Fruit fly (Drosophila melanogaster) whole organism, wandering third instar larva: ENCODE data around the gene Oatp33Ea.

Experiments used
- CG32264 ChIP-seq: fragments of 200-800 bp; sonication (Bioruptor generic); optimal IDR thresholded peaks from 2 replicates; lab custom pipeline; 2016; ENCODE audit warnings: missing biosample characterization, missing genetic modification characterization
- CG9705 ChIP-seq: fragments of 200-800 bp; sonication (Bioruptor generic); optimal IDR thresholded peaks from 2 replicates; lab custom pipeline; 2018; ENCODE audit warnings: missing biosample characterization, mild to moderate bottlenecking, missing genetic modification characterization
- Dfd ChIP-seq: fragments of >200 bp; optimal IDR thresholded peaks from 2 replicates; lab custom pipeline; 2017; ENCODE audit warnings: missing biosample characterization, missing genetic modification characterization
- Dif ChIP-seq: fragments of 200-275, 200-300 bp; sonication (Bioruptor generic); optimal IDR thresholded peaks from 2 replicates; lab custom pipeline; 2018; ENCODE audit warnings: missing biosample characterization, missing genetic modification characterization; ENCODE audit not compliant: partially characterized antibody
- GATAd ChIP-seq: sonication (Bioruptor generic); optimal IDR thresholded peaks from 2 replicates; lab custom pipeline; 2016; ENCODE audit warnings: missing biosample characterization, missing genetic modification characterization
- HLH106 ChIP-seq: fragments of 200-800 bp; optimal IDR thresholded peaks from 3 replicates; lab custom pipeline; 2019; ENCODE audit warnings: missing biosample characterization, mild to moderate bottlenecking, missing genetic modification characterization, moderate library complexity
- Hr78 ChIP-seq: fragments of >200 bp; optimal IDR thresholded peaks from 2 replicates; lab custom pipeline; 2017; ENCODE audit warnings: missing biosample characterization, missing genetic modification characterization
- Hr83 ChIP-seq: fragments of 200-300 bp; sonication (Bioruptor generic); optimal IDR thresholded peaks from 2 replicates; lab custom pipeline; 2016; ENCODE audit warnings: missing biosample characterization, mild to moderate bottlenecking, missing genetic modification characterization, moderate library complexity; ENCODE audit not compliant: poor library complexity, severe bottlenecking
- Jra ChIP-seq: sonication (Bioruptor generic); optimal IDR thresholded peaks from 2 replicates; lab custom pipeline; 2016; ENCODE audit warnings: missing biosample characterization, missing genetic modification characterization
- N ChIP-seq: fragments of >200 bp; optimal IDR thresholded peaks from 2 replicates; lab custom pipeline; 2018; ENCODE audit warnings: missing biosample characterization, missing external identifiers, missing genetic modification characterization
- OdsH ChIP-seq: fragments of 200-800 bp; sonication (Bioruptor generic); optimal IDR thresholded peaks from 2 replicates; lab custom pipeline; 2016; ENCODE audit warnings: missing biosample characterization, mild to moderate bottlenecking, missing genetic modification characterization
- Rel ChIP-seq, 2 experiments: fragments of 200-800 bp; sonication (Bioruptor generic) in 1 of 2; optimal IDR thresholded peaks; 2 replicates in 1 of 2; 3 replicates in 1 of 2; lab custom pipeline; 2016 to 2019; ENCODE audit warnings: mild to moderate bottlenecking in 2 of 2, missing biosample characterization in 2 of 2, missing genetic modification characterization in 2 of 2, moderate library complexity in 1 of 2
- Sp1 ChIP-seq: fragments of 200-800 bp; sonication (Bioruptor generic); optimal IDR thresholded peaks from 3 replicates; lab custom pipeline; 2019; ENCODE audit warnings: missing biosample characterization, mild to moderate bottlenecking, missing genetic modification characterization, moderate library complexity
- brk ChIP-seq: fragments of 200-800 bp; sonication (Bioruptor generic); optimal IDR thresholded peaks from 2 replicates; lab custom pipeline; 2016; ENCODE audit warnings: missing biosample characterization, mild to moderate bottlenecking, missing genetic modification characterization
- dl ChIP-seq, 2 experiments: fragments of 175-275, 200-275 bp in 1 of 2; fragments of 200-275 bp in 1 of 2; sonication (Bioruptor generic); optimal IDR thresholded peaks; lab custom pipeline; 2018; ENCODE audit warnings: mild to moderate bottlenecking in 2 of 2, missing biosample characterization in 2 of 2, missing genetic modification characterization in 2 of 2, moderate library complexity in 2 of 2; ENCODE audit not compliant: partially characterized antibody in 2 of 2, insufficient read depth in 1 of 2
- dsf ChIP-seq: sonication (Bioruptor generic); optimal IDR thresholded peaks from 2 replicates; lab custom pipeline; 2016; ENCODE audit warnings: missing biosample characterization, missing genetic modification characterization, borderline replicate concordance
- ey ChIP-seq: fragments of 200-800 bp; sonication (Bioruptor generic); optimal IDR thresholded peaks from 2 replicates; lab custom pipeline; 2016; ENCODE audit warnings: missing biosample characterization, missing genetic modification characterization
- foxo ChIP-seq, 2 experiments: fragments of 200-800 bp; sonication (Bioruptor generic); optimal IDR thresholded peaks; 2 replicates in 1 of 2; 3 replicates in 1 of 2; lab custom pipeline; 2016 to 2017; ENCODE audit warnings: missing biosample characterization in 2 of 2, missing genetic modification characterization in 2 of 2
- fru ChIP-seq: fragments of 200-800 bp; sonication (Bioruptor generic); optimal IDR thresholded peaks from 3 replicates; lab custom pipeline; 2016; ENCODE audit warnings: missing biosample characterization, mild to moderate bottlenecking, missing genetic modification characterization
- h ChIP-seq: fragments of 200-800 bp; sonication (Bioruptor generic); optimal IDR thresholded peaks from 3 replicates; lab custom pipeline; 2016; ENCODE audit warnings: missing biosample characterization, mild to moderate bottlenecking, missing genetic modification characterization
- jim ChIP-seq: fragments of 175-275, 200-325 bp; sonication (Bioruptor generic); optimal IDR thresholded peaks from 2 replicates; lab custom pipeline; 2016; ENCODE audit warnings: missing biosample characterization, mild to moderate bottlenecking, missing genetic modification characterization
- lola ChIP-seq: fragments of >200 bp; optimal IDR thresholded peaks from 2 replicates; lab custom pipeline; 2017; ENCODE audit warnings: missing biosample characterization, missing genetic modification characterization
- pan ChIP-seq: fragments of >200 bp; optimal IDR thresholded peaks from 2 replicates; lab custom pipeline; 2017
- psq ChIP-seq: fragments of 200-800 bp; sonication (Bioruptor generic); optimal IDR thresholded peaks from 3 replicates; lab custom pipeline; 2017; ENCODE audit warnings: missing biosample characterization, mild to moderate bottlenecking, missing genetic modification characterization, moderate library complexity
- sage ChIP-seq: fragments of 200-800 bp; sonication (Bioruptor generic); optimal IDR thresholded peaks from 2 replicates; lab custom pipeline; 2016; ENCODE audit warnings: missing biosample characterization, mild to moderate bottlenecking, missing genetic modification characterization
- sv ChIP-seq: fragments of 200-800 bp; sonication (Bioruptor generic); optimal IDR thresholded peaks from 3 replicates; lab custom pipeline; 2016; ENCODE audit warnings: missing biosample characterization, missing genetic modification characterization
- usp ChIP-seq: fragments of >200 bp; optimal IDR thresholded peaks from 2 replicates; lab custom pipeline; 2017; ENCODE audit warnings: missing biosample characterization, missing genetic modification characterization

Gene Oatp33Ea

dm6 chr2L:12493101-12493770, 47.5 kb upstream of the Oatp33Ea start:
- TF ChIP-seq sv (GFP tag; lab: Kevin White, UChicago) (no peak), foxo (GFP tag; optimal IDR thresholded peaks at IDR 0.05; lab: Kevin White, UChicago) (peak in 1 of 2 experiments; percentile 40)

DNA sequence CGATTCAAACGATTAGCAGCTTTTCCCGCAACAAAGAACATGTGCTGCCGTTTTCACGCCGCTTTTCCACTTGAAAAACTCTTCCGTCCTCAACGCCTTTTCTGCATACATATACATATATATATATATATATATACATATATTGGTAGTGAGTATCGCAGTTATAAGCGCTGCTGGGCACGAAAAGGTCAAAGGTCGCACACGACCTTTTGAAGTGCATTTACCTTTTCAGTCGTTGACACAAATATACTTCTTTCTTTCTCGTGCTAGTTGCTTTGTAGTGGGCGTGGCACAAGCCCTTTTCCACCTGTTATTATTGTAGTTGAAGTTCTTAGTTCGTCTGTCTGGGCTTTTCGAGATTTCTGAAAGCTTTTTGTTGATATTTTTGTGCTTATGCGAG, 43.7 kb upstream of the Oatp33Ea start:
- TF ChIP-seq ey (GFP tag; lab: Kevin White, UChicago) (no peak), pan (lab: Kevin White, UChicago) (no peak), psq (no peak), OdsH (GFP tag; lab: Kevin White, UChicago) (no peak), CG32264 (GFP tag; lab: Kevin White, UChicago) (no peak), Hr78 (GFP tag; lab: Kevin White, UChicago) (no peak), CG9705 (GFP tag; lab: Kevin White, UChicago) (no peak), Dfd (GFP tag; lab: Kevin White, UChicago) (no peak), dsf (GFP tag; lab: Kevin White, UChicago) (no peak), h (GFP tag; lab: Kevin White, UChicago) (no peak)

- TF ChIP-seq pan (lab: Kevin White, UChicago) (no peak), sv (GFP tag; lab: Kevin White, UChicago) (no peak), brk (GFP tag; lab: Kevin White, UChicago) (no peak), lola (no peak), foxo (GFP tag; optimal IDR thresholded peaks at IDR 0.05; lab: Kevin White, UChicago) (no peak), Rel (GFP tag; optimal IDR thresholded peaks at IDR 0.05; lab: Kevin White, UChicago) (no peak), Rel (tag; optimal IDR thresholded peaks at IDR 0.05; lab: Kevin White, UChicago) (no peak), OdsH (GFP tag; lab: Kevin White, UChicago) (no peak), Dif (GFP tag; lab: Kevin White, UChicago) (no peak), N (GFP tag; lab: Kevin White, UChicago) (no peak), Dfd (GFP tag; lab: Kevin White, UChicago) (no peak)
Observed at dm6 chr2L:12487823-12488222, 42.1 kb upstream of the Oatp33Ea start.

- TF ChIP-seq GATAd (no peak), Jra (GFP tag; lab: Kevin White, UChicago) (no peak), Hr83 (GFP tag; lab: Kevin White, UChicago) (no peak), HLH106 (no peak), dsf (GFP tag; lab: Kevin White, UChicago) (no peak), sage (GFP tag; lab: Kevin White, UChicago) (no peak), Sp1 (GFP tag; lab: Kevin White, UChicago) (no peak), jim (GFP tag; lab: Kevin White, UChicago) (no peak), fru (GFP tag; lab: Kevin White, UChicago) (no peak), dl (GFP tag; optimal IDR thresholded peaks at IDR 0.05; lab: Kevin White, UChicago; ENCODE audit: insufficient read depth in 1 of 2, partially characterized antibody in 2 of 2) (no peak), pan (lab: Kevin White, UChicago) (no peak), CG9705 (GFP tag; lab: Kevin White, UChicago) (no peak)
Observed at dm6 chr2L:12487311-12487710, 41.6 kb upstream of the Oatp33Ea start.

- TF ChIP-seq usp, result no peak
- no peak for TF ChIP-seq Dif (GFP tag; lab: Kevin White, UChicago)
- TF ChIP-seq HLH106, result peak; percentile 7
- TF ChIP-seq, all 38 proteins: peak for 1
Observed at dm6 chr2L:12485897-12486615, 40.3 kb upstream of the Oatp33Ea start.
